Worm (Caenorhabditis elegans) whole organism, L1 larva: ENCODE data around the gene F14H3.5.

ENCODE experiments used
- C34B4.2 ChIP-seq: sonication (generic microtip); optimal IDR thresholded peaks from 2 replicates; lab custom pipeline; 2017; ENCODE audit warnings: mild to moderate bottlenecking, missing genetic modification characterization, missing compliant biosample characterization
- F16B12.6 ChIP-seq: fragments of 150-350 bp; optimal IDR thresholded peaks from 2 replicates; lab custom pipeline; 2014; ENCODE audit warnings: missing biosample characterization, missing genetic modification characterization
- Y116A8C.19 ChIP-seq: sonication (generic microtip); optimal IDR thresholded peaks from 2 replicates; lab custom pipeline; 2016; ENCODE audit warnings: missing compliant biosample characterization, missing genetic modification characterization, borderline replicate concordance
- aly-2 ChIP-seq: fragments of 150-350 bp; optimal IDR thresholded peaks from 2 replicates; lab custom pipeline; 2014; ENCODE audit warnings: missing biosample characterization, missing genetic modification characterization
- ceh-82 ChIP-seq, 3 experiments: fragments of 150-350 bp in 1 of 3; sonication (generic microtip) in 2 of 3; optimal IDR thresholded peaks; 2 replicates each; lab custom pipeline; 2014 to 2017; ENCODE audit warnings: missing biosample characterization in 3 of 3, missing genetic modification characterization in 3 of 3
- ces-1 ChIP-seq: fragments of 150-350 bp; optimal IDR thresholded peaks from 2 replicates; lab custom pipeline; 2014; ENCODE audit warnings: missing biosample characterization, missing genetic modification reagents, missing genetic modification characterization
- efl-1 ChIP-seq, 4 experiments: fragments of 150-350 bp; optimal IDR thresholded peaks in 3 of 4; peaks in 1 of 4; 1 replicate in 1 of 4; 2 replicates in 3 of 4; lab custom pipeline; 2014; ENCODE audit warnings: missing biosample characterization in 2 of 4, missing genetic modification characterization in 2 of 4, missing genetic modification reagents in 2 of 4
- efl-3 ChIP-seq: fragments of 200-800 bp; sonication (Bioruptor generic); optimal IDR thresholded peaks from 2 replicates; lab custom pipeline; 2018; ENCODE audit warnings: mild to moderate bottlenecking, missing genetic modification characterization, missing compliant biosample characterization
- egl-13 ChIP-seq: sonication (generic microtip); optimal IDR thresholded peaks from 2 replicates; lab custom pipeline; 2016; ENCODE audit warnings: missing genotype, missing genetic modification reagents, missing genetic modification characterization, missing compliant biosample characterization
- egl-27 ChIP-seq, 2 experiments: fragments of 150-350 bp in 1 of 2; sonication (generic microtip); optimal IDR thresholded peaks; 3 replicates each; lab custom pipeline; 2017 to 2018; ENCODE audit warnings: missing biosample characterization in 2 of 2, missing genetic modification characterization in 2 of 2, missing genetic modification reagents in 2 of 2
- elt-2 ChIP-seq: sonication (generic microtip); optimal IDR thresholded peaks from 2 replicates; lab custom pipeline; 2016; ENCODE audit warnings: missing genetic modification characterization, mild to moderate bottlenecking, inconsistent platforms, missing compliant biosample characterization, missing genetic modification reagents
- ets-5 ChIP-seq: fragments of 200-800 bp; sonication (Bioruptor generic); IDR thresholded peaks from 2 replicates; pipeline ENCODE4 v1.3.6; 2022; ENCODE audit warnings: missing genetic modification characterization, missing compliant biosample characterization
- fkh-4 ChIP-seq: sonication (generic microtip); optimal IDR thresholded peaks from 2 replicates; lab custom pipeline; 2016; ENCODE audit warnings: missing compliant biosample characterization, missing genetic modification characterization, borderline replicate concordance
- fkh-8 ChIP-seq: sonication (generic microtip); optimal IDR thresholded peaks from 2 replicates; lab custom pipeline; 2016; ENCODE audit warnings: mild to moderate bottlenecking, missing genetic modification characterization, missing compliant biosample characterization
- lin-13 ChIP-seq: fragments of 150-350 bp; optimal IDR thresholded peaks from 2 replicates; lab custom pipeline; 2014; ENCODE audit warnings: missing biosample characterization, missing genetic modification reagents, missing genetic modification characterization
- lin-35 ChIP-seq, 2 experiments: fragments of 150-350 bp; optimal IDR thresholded peaks; 2 replicates each; lab custom pipeline; 2014; ENCODE audit warnings: missing biosample characterization in 2 of 2, missing genetic modification characterization in 2 of 2, missing genetic modification reagents in 2 of 2
- lin-39 ChIP-seq: fragments of 150-350 bp; optimal IDR thresholded peaks from 2 replicates; lab custom pipeline; 2014; ENCODE audit warnings: missing biosample characterization, missing genetic modification reagents, missing genetic modification characterization
- mab-9 ChIP-seq: fragments of 200-800 bp; sonication (Bioruptor generic); IDR thresholded peaks from 2 replicates; pipeline ENCODE4 v1.3.6; 2022; ENCODE audit warnings: missing genetic modification reagents, missing genetic modification characterization, missing compliant biosample characterization
- nhr-11 ChIP-seq: fragments of 150-350 bp; optimal IDR thresholded peaks from 2 replicates; lab custom pipeline; 2014; ENCODE audit warnings: missing biosample characterization, missing genetic modification characterization
- nhr-12 ChIP-seq: sonication (generic microtip); optimal IDR thresholded peaks from 2 replicates; lab custom pipeline; 2017; ENCODE audit warnings: missing biosample characterization, missing genetic modification characterization
- nhr-19 ChIP-seq: fragments of 200-800 bp; sonication (Bioruptor generic); conservative IDR thresholded peaks from 2 replicates; pipeline ENCODE4 v1.3.6; 2022; ENCODE audit warnings: missing genetic modification characterization, missing compliant biosample characterization
- nhr-237 ChIP-seq: fragments of 150-350 bp; optimal IDR thresholded peaks from 2 replicates; lab custom pipeline; 2014; ENCODE audit warnings: missing biosample characterization, missing genetic modification characterization
- nhr-28 ChIP-seq: fragments of 150-350 bp; optimal IDR thresholded peaks from 2 replicates; lab custom pipeline; 2014; ENCODE audit warnings: missing biosample characterization, missing genetic modification characterization
- nhr-71 ChIP-seq: sonication (generic microtip); optimal IDR thresholded peaks from 2 replicates; lab custom pipeline; 2016; ENCODE audit warnings: mild to moderate bottlenecking, missing genetic modification characterization, moderate library complexity, missing compliant biosample characterization
- nhr-85 ChIP-seq: sonication (generic microtip); peaks from one replicate; lab custom pipeline; 2016; ENCODE audit warnings: missing genetic modification characterization, inconsistent platforms, missing compliant biosample characterization
- nhr-90 ChIP-seq: sonication (generic microtip); optimal IDR thresholded peaks from 2 replicates; lab custom pipeline; 2016; ENCODE audit warnings: mild to moderate bottlenecking, missing genetic modification characterization, missing compliant biosample characterization; ENCODE audit not compliant: poor library complexity
- rnt-1 ChIP-seq: sonication (generic microtip); optimal IDR thresholded peaks from 2 replicates; lab custom pipeline; 2016; ENCODE audit warnings: mild to moderate bottlenecking, missing genetic modification characterization, moderate library complexity, missing compliant biosample characterization
- skn-1 ChIP-seq: fragments of 150-350 bp; optimal IDR thresholded peaks from 2 replicates; lab custom pipeline; 2014; ENCODE audit warnings: missing biosample characterization, missing genetic modification characterization
- tbx-2 ChIP-seq: sonication (generic microtip); optimal IDR thresholded peaks from 2 replicates; lab custom pipeline; 2016; ENCODE audit warnings: missing genetic modification characterization, missing compliant biosample characterization
- unc-62 ChIP-seq: fragments of 150-350 bp; optimal IDR thresholded peaks from 2 replicates; lab custom pipeline; 2014; ENCODE audit warnings: missing biosample characterization, missing genetic modification reagents, missing genetic modification characterization
- vab-15 ChIP-seq: sonication (generic microtip); optimal IDR thresholded peaks from 2 replicates; lab custom pipeline; 2017; ENCODE audit warnings: missing genotype, mild to moderate bottlenecking, missing genetic modification characterization, missing compliant biosample characterization
- ztf-4 ChIP-seq: fragments of 150-350 bp; optimal IDR thresholded peaks from 2 replicates; lab custom pipeline; 2014; ENCODE audit warnings: missing biosample characterization, missing genetic modification characterization

The F14H3.5 gene

DNA sequence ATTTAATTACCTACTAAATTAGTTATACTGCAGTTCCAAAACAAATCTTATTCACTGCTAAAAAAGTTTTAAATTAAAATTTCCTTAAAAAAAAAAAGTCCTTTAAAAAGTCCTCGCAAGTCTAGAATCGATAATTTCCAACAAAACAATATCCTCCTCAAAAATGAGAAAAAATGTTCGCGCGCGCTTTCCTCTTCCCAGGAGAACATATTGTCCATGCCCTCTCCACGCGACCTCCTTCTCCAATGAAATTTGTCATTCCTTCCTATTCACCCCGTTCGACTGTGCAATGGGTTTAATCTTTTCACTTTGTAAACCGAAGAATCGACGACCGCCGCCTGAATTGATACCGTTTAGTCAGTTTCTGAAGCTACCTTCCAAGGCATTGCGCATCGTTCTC lies 20.7 kb downstream of the F14H3.5 start, which contains the start of gene T10C6.10:
TSS of gene T10C6.10 (plus strand) at position 248 of the 400 bp plus-strand sequence.
- no peak for TF ChIP-seq rnt-1 (tag; lab: Kevin White, UChicago)
- TF ChIP-seq nhr-28 (tag; lab: Kevin White, UChicago), result no peak
- no peak for TF ChIP-seq efl-1 (optimal IDR thresholded peaks at IDR 0.05; lab: Kevin White, UChicago)
- TF ChIP-seq efl-1 (GFP tag; optimal IDR thresholded peaks at IDR 0.05 in 1 of 2; lab: Kevin White, UChicago), result peak in 1 of 2 experiments; percentile 45
- TF ChIP-seq, all 84 proteins: peak for 1

DNA sequence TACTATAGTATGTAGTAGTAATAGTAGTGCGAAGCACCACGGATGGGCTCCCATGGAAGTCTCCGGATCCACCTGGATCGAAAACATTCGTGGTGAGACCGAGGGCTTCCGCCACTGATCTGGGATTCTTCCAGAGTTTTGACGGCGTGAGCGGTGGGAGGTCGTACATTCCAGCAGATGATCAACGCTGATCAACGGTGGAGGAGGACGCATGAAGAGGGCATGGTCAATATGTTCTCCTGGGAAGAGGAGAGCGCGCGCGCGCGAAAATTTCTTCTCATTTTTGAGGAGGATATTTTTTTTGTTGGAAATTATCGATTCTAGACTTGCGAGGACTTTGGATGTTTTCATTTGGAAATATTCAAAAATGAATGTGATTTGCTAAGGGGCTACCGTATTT lies 23.4 kb downstream of the F14H3.5 start:
- no peak for TF ChIP-seq lin-13 (GFP tag; lab: Kevin White, UChicago)
- TF ChIP-seq ces-1 (GFP tag; lab: Kevin White, UChicago), result no peak
- no peak for TF ChIP-seq fkh-4 (tag; lab: Kevin White, UChicago)
- TF ChIP-seq C34B4.2, result no peak
- TF ChIP-seq nhr-85 (tag; lab: Kevin White, UChicago), result no peak
- no peak for TF ChIP-seq elt-2
- no peak for TF ChIP-seq nhr-19 (GFP tag; lab: Robert Waterston, UW)
- no peak for TF ChIP-seq skn-1 (tag; lab: Kevin White, UChicago)
- no peak for TF ChIP-seq lin-39 (tag; lab: Kevin White, UChicago)
- no peak for TF ChIP-seq mab-9 (GFP tag; lab: Robert Waterston, UW)
- no peak for TF ChIP-seq efl-3
- TF ChIP-seq aly-2 (tag; lab: Kevin White, UChicago), result no peak
- TF ChIP-seq egl-13 (tag; lab: Kevin White, UChicago), result no peak
- TF ChIP-seq nhr-90 (tag; lab: Kevin White, UChicago), result no peak
- TF ChIP-seq F16B12.6 (tag; lab: Kevin White, UChicago), result no peak
- no peak for TF ChIP-seq nhr-12
- TF ChIP-seq unc-62 (GFP tag; lab: Kevin White, UChicago), result no peak

DNA sequence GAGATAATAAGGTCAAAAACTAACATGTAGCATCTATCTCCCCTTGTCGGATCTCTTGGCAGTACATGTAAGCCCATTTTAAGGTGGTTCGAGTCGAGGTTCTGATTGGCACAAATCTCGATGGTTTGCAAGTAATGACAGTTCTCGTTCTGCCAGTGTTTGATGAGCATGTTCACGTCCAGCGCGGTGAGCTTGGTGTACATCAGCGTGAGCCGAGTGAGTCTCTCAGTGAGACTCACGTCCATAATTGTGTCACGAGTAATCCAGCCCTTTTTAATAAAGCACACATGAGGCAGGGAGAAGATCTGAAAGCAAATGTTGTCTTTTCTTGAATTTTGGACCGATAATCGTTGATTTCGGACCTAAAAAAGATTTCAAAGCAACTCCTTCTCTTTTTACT lies 24.1 kb downstream of the F14H3.5 start, which contains the start of gene T10C6.16:
TSS of gene T10C6.16 (minus strand) at position 245 of the 400 bp plus-strand sequence.
- TF ChIP-seq skn-1 (tag; lab: Kevin White, UChicago) (no peak), nhr-85 (tag; lab: Kevin White, UChicago) (peak; percentile 18)

DNA sequence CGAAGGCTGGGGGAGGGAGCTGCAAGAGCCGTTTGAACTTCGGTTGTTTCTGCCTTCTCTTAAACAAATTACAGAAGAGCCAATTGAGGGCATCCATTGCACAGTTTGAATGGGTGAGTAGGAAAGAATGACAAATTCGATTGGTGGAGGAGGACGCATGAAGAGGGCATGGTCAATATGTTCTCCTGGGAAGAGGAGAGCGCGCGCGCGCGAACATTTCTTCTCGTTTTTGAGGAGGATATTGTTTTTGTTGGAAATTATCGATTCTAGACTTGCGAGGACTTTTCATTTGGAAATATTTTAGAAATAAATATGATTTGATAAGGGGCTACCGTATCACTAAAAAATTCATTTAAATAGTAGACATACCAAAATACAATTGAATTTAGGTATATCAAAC lies 25.3 kb downstream of the F14H3.5 start, which contains the start of gene T10C6.7:
TSS of gene T10C6.7 (minus strand) at position 143 of the 400 bp plus-strand sequence.
- TF ChIP-seq efl-1 (optimal IDR thresholded peaks at IDR 0.05; lab: Kevin White, UChicago) (no peak), efl-1 (GFP tag; optimal IDR thresholded peaks at IDR 0.05 in 1 of 2; lab: Kevin White, UChicago) (no peak), nhr-28 (tag; lab: Kevin White, UChicago) (no peak), ets-5 (GFP tag; lab: Robert Waterston, UW) (no peak), nhr-237 (tag; lab: Kevin White, UChicago) (no peak)

- TF ChIP-seq efl-1 (optimal IDR thresholded peaks at IDR 0.05; lab: Kevin White, UChicago) (no peak), efl-1 (GFP tag; optimal IDR thresholded peaks at IDR 0.05 in 1 of 2; lab: Kevin White, UChicago) (peak in 1 of 2 experiments; percentile 46), vab-15 (tag; lab: Kevin White, UChicago) (no peak)
- TF ChIP-seq, all 84 proteins: peak for 1
Observed at ce11 chrV:16029237-16029636, 27.6 kb downstream of the F14H3.5 start.

DNA sequence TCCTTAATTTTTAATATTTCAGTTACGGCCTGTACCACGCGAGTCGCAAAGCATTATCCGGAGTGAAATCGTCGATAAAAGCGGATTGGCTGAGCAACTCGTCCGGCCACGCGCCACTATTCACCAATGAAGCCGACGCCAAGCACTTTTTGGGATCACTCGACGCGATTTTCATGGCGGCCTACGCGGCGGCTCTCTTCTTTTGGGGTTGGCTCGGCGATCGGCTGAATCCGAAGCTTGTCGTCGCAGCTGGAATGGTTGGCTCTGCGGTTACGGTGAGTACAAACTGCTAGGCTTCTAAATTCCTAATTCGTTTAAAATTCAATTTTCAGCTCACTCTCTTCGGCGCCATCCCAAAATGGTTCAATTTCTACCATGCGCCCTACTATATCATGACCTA lies 31.9 kb downstream of the F14H3.5 start:
- no peak for TF ChIP-seq nhr-11 (tag; lab: Kevin White, UChicago)
- TF ChIP-seq egl-27 (tag; optimal IDR thresholded peaks at IDR 0.05; lab: Kevin White, UChicago), result no peak
- TF ChIP-seq nhr-12, result no peak
- TF ChIP-seq nhr-71 (tag; lab: Kevin White, UChicago), result no peak
- TF ChIP-seq efl-3, result no peak
- TF ChIP-seq tbx-2, result no peak
- TF ChIP-seq fkh-8, result no peak
- TF ChIP-seq Y116A8C.19 (tag; lab: Kevin White, UChicago), result no peak
- TF ChIP-seq ceh-82 (tag; optimal IDR thresholded peaks at IDR 0.05; lab: Kevin White, UChicago), result no peak
- no peak for TF ChIP-seq lin-35 (GFP tag; optimal IDR thresholded peaks at IDR 0.05; lab: Kevin White, UChicago)
- TF ChIP-seq ztf-4 (tag; lab: Kevin White, UChicago), result no peak
- TF ChIP-seq fkh-4 (tag; lab: Kevin White, UChicago), result no peak
